Worm (Caenorhabditis elegans) whole organism, young adult: ENCODE measurements around the gene cft-1.

Experiments
- B0035.1 ChIP-seq: sonication (generic microtip); optimal IDR thresholded peaks from 2 replicates; lab custom pipeline; 2016; ENCODE audit warnings: missing genetic modification characterization, mild to moderate bottlenecking, missing compliant biosample characterization, missing genotype, missing genetic modification reagents
- C06A6.2 ChIP-seq: fragments of 200-800 bp; sonication (Bioruptor generic); conservative IDR thresholded peaks from 2 replicates; pipeline ENCODE4 v1.3.6; 2022; ENCODE audit warnings: missing genetic modification characterization, missing compliant biosample characterization
- C17E4.6 ChIP-seq: fragments of 200-800 bp; sonication (Bioruptor generic); IDR thresholded peaks from 2 replicates; pipeline ENCODE4 v1.3.6; 2022; ENCODE audit warnings: missing genetic modification reagents, missing genetic modification characterization, missing compliant biosample characterization
- F10E7.11 ChIP-seq: sonication (generic microtip); optimal IDR thresholded peaks from 2 replicates; lab custom pipeline; 2017; ENCODE audit warnings: mild to moderate bottlenecking, missing genetic modification characterization, moderate library complexity, missing compliant biosample characterization
- F22D6.2 ChIP-seq: sonication (generic microtip); optimal IDR thresholded peaks from 2 replicates; lab custom pipeline; 2016; ENCODE audit warnings: mild to moderate bottlenecking, missing genetic modification characterization, missing compliant biosample characterization
- F37B4.10 ChIP-seq: fragments of 200-800 bp; sonication (Bioruptor generic); IDR thresholded peaks from 2 replicates; pipeline ENCODE4 v1.3.6; 2022; ENCODE audit warnings: missing genetic modification characterization, missing compliant biosample characterization
- F39B2.1 ChIP-seq: fragments of 200-800 bp; sonication (Bioruptor generic); IDR thresholded peaks from 2 replicates; pipeline ENCODE4 v1.3.6; 2022; ENCODE audit warnings: missing genetic modification reagents, missing genetic modification characterization, missing compliant biosample characterization
- F49E8.2 ChIP-seq: sonication (generic microtip); optimal IDR thresholded peaks from 3 replicates; lab custom pipeline; 2017; ENCODE audit warnings: missing genetic modification characterization, mild to moderate bottlenecking, missing compliant biosample characterization, antibody characterized with exemption, moderate library complexity; ENCODE audit not compliant: insufficient read depth
- F55B11.4 ChIP-seq: sonication (generic microtip); optimal IDR thresholded peaks from 2 replicates; lab custom pipeline; 2016; ENCODE audit warnings: missing compliant biosample characterization, missing genetic modification characterization, borderline replicate concordance; ENCODE audit not compliant: insufficient read depth
- F57A8.1 ChIP-seq: fragments of 200-800 bp; sonication (Bioruptor generic); optimal IDR thresholded peaks from 2 replicates; lab custom pipeline; 2018; ENCODE audit warnings: mild to moderate bottlenecking, missing genetic modification characterization, moderate library complexity, missing compliant biosample characterization
- K11D2.4 ChIP-seq: fragments of 200-800 bp; sonication (Bioruptor generic); IDR thresholded peaks from 2 replicates; pipeline ENCODE4 v1.3.6; 2022; ENCODE audit warnings: missing genetic modification reagents, missing genetic modification characterization, missing compliant biosample characterization
- T26A5.8 ChIP-seq: sonication (generic microtip); optimal IDR thresholded peaks from 2 replicates; lab custom pipeline; 2016; ENCODE audit warnings: missing genetic modification characterization, missing compliant biosample characterization
- Y53F4B.3 ChIP-seq: fragments of 200-800 bp; sonication (Bioruptor generic); IDR thresholded peaks from 2 replicates; pipeline ENCODE4 v1.3.6; 2022; ENCODE audit warnings: missing genetic modification reagents, missing genetic modification characterization, missing compliant biosample characterization
- Y53G8AR.9 ChIP-seq: fragments of 200-800 bp; sonication (Bioruptor generic); conservative IDR thresholded peaks from 2 replicates; pipeline ENCODE4 v1.3.6; 2022; ENCODE audit warnings: missing genetic modification reagents, missing genetic modification characterization, missing compliant biosample characterization
- Y67H2A.10 ChIP-seq: fragments of 200-800 bp; sonication (Bioruptor generic); conservative IDR thresholded peaks from 2 replicates; pipeline ENCODE4 v1.3.6; 2022; ENCODE audit warnings: missing genetic modification reagents, missing genetic modification characterization, missing compliant biosample characterization
- Y95B8A.8 ChIP-seq: fragments of 200-800 bp; sonication (Bioruptor generic); IDR thresholded peaks from 2 replicates; pipeline ENCODE4 v1.3.6; 2022; ENCODE audit warnings: missing genetic modification reagents, missing genetic modification characterization, missing compliant biosample characterization
- aptf-3 ChIP-seq: fragments of 200-800 bp; sonication (Bioruptor generic); IDR thresholded peaks from 2 replicates; pipeline ENCODE4 v1.3.6; 2022; ENCODE audit warnings: missing genetic modification characterization, missing compliant biosample characterization
- athp-1 ChIP-seq: sonication (generic microtip); optimal IDR thresholded peaks from 2 replicates; lab custom pipeline; 2017; ENCODE audit warnings: mild to moderate bottlenecking, missing genetic modification characterization, missing compliant biosample characterization
- attf-5 ChIP-seq: fragments of 200-800 bp; sonication (Bioruptor generic); optimal IDR thresholded peaks from 2 replicates; lab custom pipeline; 2018; ENCODE audit warnings: mild to moderate bottlenecking, missing genetic modification characterization, missing compliant biosample characterization
- attf-6 ChIP-seq: fragments of 200-800 bp; sonication (Bioruptor generic); IDR thresholded peaks from 2 replicates; pipeline ENCODE4 v1.3.6; 2022; ENCODE audit warnings: missing genetic modification reagents, missing genetic modification characterization, missing compliant biosample characterization
- bed-1 ChIP-seq: fragments of 200-800 bp; sonication (Bioruptor generic); IDR thresholded peaks from 2 replicates; pipeline ENCODE4 v1.3.6; 2022; ENCODE audit warnings: missing genetic modification reagents, missing genetic modification characterization, missing compliant biosample characterization
- ccch-3 ChIP-seq: fragments of 200-800 bp; sonication (Bioruptor generic); optimal IDR thresholded peaks from 2 replicates; lab custom pipeline; 2018; ENCODE audit warnings: mild to moderate bottlenecking, missing genetic modification characterization, missing compliant biosample characterization
- cebp-1 ChIP-seq, 2 experiments: fragments of 200-800 bp in 1 of 2; sonication (Bioruptor generic) in 1 of 2; sonication (generic microtip) in 1 of 2; IDR thresholded peaks in 1 of 2; optimal IDR thresholded peaks in 1 of 2; 2 replicates each; pipeline versions ENCODE4 v1.3.6 to Lab custom; 2017 to 2022; ENCODE audit warnings: missing compliant biosample characterization in 2 of 2, missing genetic modification characterization in 2 of 2, mild to moderate bottlenecking in 1 of 2, missing genetic modification reagents in 1 of 2, moderate library complexity in 1 of 2
- cebp-2 ChIP-seq: fragments of 200-800 bp; sonication (Bioruptor generic); IDR thresholded peaks from 2 replicates; pipeline ENCODE4 v1.3.6; 2022; ENCODE audit warnings: missing genetic modification characterization, missing compliant biosample characterization
- ceh-79 ChIP-seq: sonication (generic microtip); optimal IDR thresholded peaks from 2 replicates; lab custom pipeline; 2017; ENCODE audit warnings: mild to moderate bottlenecking, missing genetic modification characterization, missing compliant biosample characterization
- chd-7 ChIP-seq: sonication (generic microtip); optimal IDR thresholded peaks from 2 replicates; lab custom pipeline; 2016; ENCODE audit warnings: mild to moderate bottlenecking, missing genetic modification characterization, moderate library complexity, missing compliant biosample characterization
- dpl-1 ChIP-seq: fragments of 150-350 bp; optimal IDR thresholded peaks from 2 replicates; lab custom pipeline; 2014; ENCODE audit warnings: missing biosample characterization, missing genetic modification reagents, missing genetic modification characterization
- efl-1 ChIP-seq: fragments of 150-350 bp; optimal IDR thresholded peaks from 2 replicates; lab custom pipeline; 2014; ENCODE audit warnings: missing biosample characterization, missing genetic modification reagents, missing genetic modification characterization
- egl-18 ChIP-seq: fragments of 200-800 bp; sonication (Bioruptor generic); IDR thresholded peaks from 2 replicates; pipeline ENCODE4 v1.3.6; 2022; ENCODE audit warnings: missing genetic modification reagents, missing genetic modification characterization, missing compliant biosample characterization
- ets-4 ChIP-seq: fragments of 200-800 bp; sonication (Bioruptor generic); optimal IDR thresholded peaks from 2 replicates; lab custom pipeline; 2018; ENCODE audit warnings: mild to moderate bottlenecking, missing genetic modification characterization, missing compliant biosample characterization
- him-1 ChIP-seq: sonication (generic microtip); optimal IDR thresholded peaks from 2 replicates; lab custom pipeline; 2016; ENCODE audit warnings: missing genotype, missing genetic modification reagents, missing genetic modification characterization, missing compliant biosample characterization
- hmg-20 ChIP-seq: fragments of 200-800 bp; sonication (Bioruptor generic); IDR thresholded peaks from 2 replicates; pipeline ENCODE4 v1.3.6; 2022; ENCODE audit warnings: missing genetic modification reagents, missing genetic modification characterization, missing compliant biosample characterization
- hrde-1 ChIP-seq: sonication (generic microtip); optimal IDR thresholded peaks from 2 replicates; lab custom pipeline; 2016; ENCODE audit warnings: missing genetic modification characterization, mild to moderate bottlenecking, missing compliant biosample characterization, moderate library complexity, missing genotype, missing genetic modification reagents, borderline replicate concordance
- lag-1 ChIP-seq: fragments of 200-800 bp; sonication (Bioruptor generic); IDR thresholded peaks from 2 replicates; pipeline ENCODE4 v1.3.6; 2022; ENCODE audit warnings: missing genetic modification reagents, missing genetic modification characterization, missing compliant biosample characterization
- let-526 ChIP-seq: fragments of 200-800 bp; sonication (Bioruptor generic); IDR thresholded peaks from 2 replicates; pipeline ENCODE4 v1.3.6; 2022; ENCODE audit warnings: missing genetic modification reagents, missing genetic modification characterization, missing compliant biosample characterization
- madf-10 ChIP-seq: sonication (generic microtip); optimal IDR thresholded peaks from 2 replicates; lab custom pipeline; 2016; ENCODE audit warnings: mild to moderate bottlenecking, missing genetic modification characterization, missing compliant biosample characterization
- madf-6 ChIP-seq: fragments of 200-800 bp; sonication (Bioruptor generic); IDR thresholded peaks from 2 replicates; pipeline ENCODE4 v1.3.6; 2022; ENCODE audit warnings: missing genetic modification reagents, missing genetic modification characterization, missing compliant biosample characterization
- madf-8 ChIP-seq: fragments of 200-800 bp; sonication (Bioruptor generic); conservative IDR thresholded peaks from 2 replicates; pipeline ENCODE4 v1.3.6; 2022; ENCODE audit warnings: missing genetic modification reagents, missing genetic modification characterization, missing compliant biosample characterization
- nfya-1 ChIP-seq: sonication (generic microtip); optimal IDR thresholded peaks from 2 replicates; lab custom pipeline; 2017; ENCODE audit warnings: antibody characterized with exemption, missing compliant biosample characterization, missing genetic modification characterization, borderline replicate concordance; ENCODE audit not compliant: insufficient read depth
- nhr-80 ChIP-seq: sonication (generic microtip); optimal IDR thresholded peaks from 2 replicates; lab custom pipeline; 2016; ENCODE audit warnings: missing genetic modification characterization, missing compliant biosample characterization
- nhr-90 ChIP-seq: sonication (generic microtip); optimal IDR thresholded peaks from 2 replicates; lab custom pipeline; 2016; ENCODE audit warnings: missing genotype, mild to moderate bottlenecking, missing genetic modification characterization, missing compliant biosample characterization
- rcor-1 ChIP-seq: fragments of 200-800 bp; sonication (Bioruptor generic); IDR thresholded peaks from 2 replicates; pipeline ENCODE4 v1.3.6; 2022; ENCODE audit warnings: missing genetic modification reagents, missing genetic modification characterization, missing compliant biosample characterization
- snpc-1.1 ChIP-seq: sonication (generic microtip); optimal IDR thresholded peaks from 2 replicates; lab custom pipeline; 2017; ENCODE audit warnings: missing genetic modification characterization, mild to moderate bottlenecking, missing compliant biosample characterization, antibody characterized with exemption, moderate library complexity, missing genotype, missing genetic modification reagents; ENCODE audit not compliant: insufficient read depth
- tbx-9 ChIP-seq: sonication (generic microtip); optimal IDR thresholded peaks from 2 replicates; lab custom pipeline; 2016; ENCODE audit warnings: borderline replicate concordance, missing genetic modification characterization, inconsistent platforms, missing compliant biosample characterization
- tlf-1 ChIP-seq: fragments of 200-800 bp; sonication (Bioruptor generic); optimal IDR thresholded peaks from 2 replicates; lab custom pipeline; 2018; ENCODE audit warnings: mild to moderate bottlenecking, missing genetic modification characterization, missing compliant biosample characterization
- ztf-3 ChIP-seq: fragments of 200-800 bp; sonication (Bioruptor generic); optimal IDR thresholded peaks from 2 replicates; lab custom pipeline; 2018; ENCODE audit warnings: mild to moderate bottlenecking, missing genetic modification characterization, missing compliant biosample characterization

The cft-1 gene

DNA sequence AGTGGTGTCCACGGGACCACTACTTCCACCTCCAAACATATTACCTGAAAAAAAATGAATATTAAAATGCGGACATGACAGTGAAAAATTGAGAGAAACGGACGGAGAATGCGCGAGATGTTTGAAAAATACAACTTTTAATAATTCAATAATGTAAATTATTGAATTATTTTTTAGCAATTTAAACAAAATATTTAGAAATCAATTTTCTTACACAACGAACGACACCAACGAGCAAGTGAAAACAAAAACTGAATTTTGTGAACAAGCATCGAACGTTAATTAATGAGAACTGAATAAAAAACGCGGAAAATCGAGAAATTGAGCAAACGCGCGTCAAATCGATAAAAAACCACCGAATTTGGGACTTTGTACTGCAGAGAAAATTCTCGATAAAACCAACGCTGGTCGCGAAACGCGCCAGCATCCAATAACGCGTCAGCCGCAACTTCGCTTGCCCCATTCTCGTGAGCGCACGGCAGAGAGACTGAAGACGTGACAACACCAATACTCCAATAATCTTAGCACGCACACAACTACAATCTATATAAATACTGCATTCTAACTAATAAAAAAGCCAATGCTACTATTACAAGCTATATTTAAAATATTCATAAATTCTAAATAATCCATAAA is 33.7 kb upstream of the cft-1 start, which contains the start of the genes dnj-19 and nhr-47 (continued):
- TF ChIP-seq ztf-3 (GFP tag; lab: Kevin White, UChicago), result no peak
- no peak for TF ChIP-seq T26A5.8 (tag; lab: Kevin White, UChicago)
- peak; percentile 53 for TF ChIP-seq cebp-1 (GFP tag; IDR thresholded peaks at IDR 0.05; lab: Robert Waterston, UW)
- TF ChIP-seq cebp-1 (tag; optimal IDR thresholded peaks at IDR 0.05; lab: Kevin White, UChicago), result peak; percentile 89
- TF ChIP-seq Y95B8A.8, result 0 out of 2 replicates have a peak, but pooled peaks have one; percentile 32
- TF ChIP-seq F10E7.11 (tag; lab: Kevin White, UChicago), result no peak
- TF ChIP-seq snpc-1.1 (tag; lab: Kevin White, UChicago), result no peak
- no peak for TF ChIP-seq aptf-3 (GFP tag; lab: Robert Waterston, UW)
- no peak for TF ChIP-seq ceh-79 (tag; lab: Kevin White, UChicago)
- peak; percentile 70 for TF ChIP-seq Y67H2A.10 (GFP tag; lab: Robert Waterston, UW)
- TF ChIP-seq lag-1 (GFP tag; lab: Robert Waterston, UW), result no peak
- peak; percentile 91 for TF ChIP-seq rcor-1 (GFP tag; lab: Robert Waterston, UW)
- TF ChIP-seq madf-6 (GFP tag; lab: Robert Waterston, UW), result peak; percentile 89
- peak; percentile 75 for TF ChIP-seq madf-8 (GFP tag; lab: Robert Waterston, UW)
- no peak for TF ChIP-seq F55B11.4
- TF ChIP-seq ccch-3 (GFP tag; lab: Kevin White, UChicago), result no peak
- TF ChIP-seq nfya-1 (tag; lab: Kevin White, UChicago), result no peak
- TF ChIP-seq athp-1 (tag; lab: Kevin White, UChicago), result peak; percentile 85
- TF ChIP-seq F37B4.10 (GFP tag; lab: Robert Waterston, UW), result no peak
- TF ChIP-seq hmg-20 (GFP tag; lab: Robert Waterston, UW), result peak; percentile 88
- no peak for TF ChIP-seq hrde-1 (tag; lab: Kevin White, UChicago)
- no peak for TF ChIP-seq Y53F4B.3
- peak; percentile 75 for TF ChIP-seq madf-10 (tag; lab: Kevin White, UChicago)
- TF ChIP-seq F39B2.1 (GFP tag; lab: Robert Waterston, UW), result 0 out of 2 replicates have a peak, but pooled peaks have one; percentile 67
- TF ChIP-seq C17E4.6, result peak; percentile 91
- TF ChIP-seq attf-5 (GFP tag; lab: Kevin White, UChicago), result peak; percentile 89
- TF ChIP-seq efl-1, result peak; percentile 41
- TF ChIP-seq F49E8.2 (tag; lab: Kevin White, UChicago), result peak; percentile 58
- TF ChIP-seq F22D6.2, result peak; percentile 62
- TF ChIP-seq Y53G8AR.9 (GFP tag; lab: Robert Waterston, UW), result peak; percentile 96
- TF ChIP-seq C06A6.2, result peak; percentile 84
- no peak for TF ChIP-seq nhr-90
- TF ChIP-seq egl-18, result 0 out of 2 replicates have a peak, but pooled peaks have one; percentile 39
- TF ChIP-seq chd-7 (tag; lab: Kevin White, UChicago), result peak; percentile 83
- TF ChIP-seq dpl-1 (GFP tag; lab: Kevin White, UChicago), result peak; percentile 63
- no peak for TF ChIP-seq ets-4 (GFP tag; lab: Kevin White, UChicago)
- TF ChIP-seq let-526, result 0 out of 2 replicates have a peak, but pooled peaks have one; percentile 21
- TF ChIP-seq attf-6 (GFP tag; lab: Robert Waterston, UW), result peak; percentile 71
- peak; percentile 36 for TF ChIP-seq him-1
- TF ChIP-seq cebp-2, result no peak
- TF ChIP-seq nhr-80 (tag; lab: Kevin White, UChicago), result peak; percentile 70
- no peak for TF ChIP-seq tbx-9 (tag; lab: Kevin White, UChicago)
- TF ChIP-seq tlf-1, result peak; percentile 85
- no peak for TF ChIP-seq bed-1 (GFP tag; lab: Robert Waterston, UW)
- peak; percentile 90 for TF ChIP-seq K11D2.4
- TF ChIP-seq F57A8.1 (GFP tag; lab: Kevin White, UChicago), result no peak
- peak; percentile 67 for TF ChIP-seq B0035.1 (tag; lab: Kevin White, UChicago)
